Fruit fly (Drosophila melanogaster): ENCODE results near the gene CG5787.

CG5787 gene

DNA sequence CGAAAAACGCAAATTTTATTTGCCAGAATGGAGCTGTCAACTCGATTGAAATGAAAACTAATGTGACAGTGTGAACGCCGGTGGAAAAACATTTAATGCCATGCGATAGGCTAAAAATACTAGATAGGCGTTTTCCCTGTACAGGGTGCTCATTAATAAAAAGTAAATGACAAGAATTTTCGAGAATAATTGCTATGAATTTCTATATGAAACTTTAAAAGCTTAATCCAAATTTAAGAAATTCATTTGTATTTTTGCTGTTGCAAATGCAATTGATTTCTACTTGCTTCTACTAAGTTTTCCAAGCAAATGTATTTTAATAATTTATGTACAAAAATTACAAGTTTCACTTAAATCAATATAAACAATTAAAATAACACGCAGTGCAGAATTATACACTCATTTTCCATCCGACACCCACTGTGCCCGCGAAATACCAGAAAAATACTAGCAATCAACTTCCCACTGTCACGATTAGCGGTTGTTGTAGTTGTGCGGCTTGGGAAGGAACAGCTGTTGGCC, 9.1 kb upstream of the CG5787 start, which contains the start of gene Pih1D1 (continued):
- TF ChIP-seq H15 (GFP tag; IDR thresholded peaks at IDR 0.05): peak; percentile 94
- peak; percentile 96 for TF ChIP-seq CG18262 (tag; optimal IDR thresholded peaks at IDR 0.05)
- peak; percentile 96 for TF ChIP-seq mam (GFP tag; optimal IDR thresholded peaks at IDR 0.05)
- TF ChIP-seq CrebB (tag; optimal IDR thresholded peaks at IDR 0.05): peak; percentile 70
- TF ChIP-seq cas (GFP tag; IDR thresholded peaks at IDR 0.05): peak; percentile 80
- TF ChIP-seq trh (GFP tag; optimal IDR thresholded peaks at IDR 0.05): peak; percentile 90
- TF ChIP-seq cwo (GFP tag; optimal IDR thresholded peaks at IDR 0.05): peak; percentile 89
- peak; percentile 92 for TF ChIP-seq PHDP (tag; optimal IDR thresholded peaks at IDR 0.05)
- TF ChIP-seq CG9817 (tag; optimal IDR thresholded peaks at IDR 0.05): peak; percentile 97
- peak; percentile 92 for TF ChIP-seq CG10979 (tag; optimal IDR thresholded peaks at IDR 0.05)
- TF ChIP-seq CG7357 (GFP tag; IDR thresholded peaks at IDR 0.05): peak; percentile 93
- peak; percentile 92 for TF ChIP-seq Drgx (GFP tag; IDR thresholded peaks at IDR 0.05)
- peak; percentile 89 for TF ChIP-seq sim (GFP tag; IDR thresholded peaks at IDR 0.05)
- TF ChIP-seq gfzf (GFP tag; optimal IDR thresholded peaks at IDR 0.05): peak; percentile 86
- TF ChIP-seq unc-4 (GFP tag; IDR thresholded peaks at IDR 0.05; ENCODE audit: partially characterized antibody): no peak
- TF ChIP-seq CG4617 (GFP tag; optimal IDR thresholded peaks at IDR 0.05; ENCODE audit: borderline replicate concordance): peak; percentile 89
- 0 out of 3 replicates have a peak, but pooled peaks have one; percentile 36 for TF ChIP-seq z (GFP tag; IDR thresholded peaks at IDR 0.05)
- no peak for TF ChIP-seq tna (GFP tag; IDR thresholded peaks at IDR 0.05; ENCODE audit: partially characterized antibody)
- TF ChIP-seq Dip2 (GFP tag; IDR thresholded peaks at IDR 0.05): peak; percentile 69; the same call in 1 of the 2 replicates
- no peak; the same call in 1 of the 2 replicates for TF ChIP-seq CG31441 (GFP tag; IDR thresholded peaks at IDR 0.05)
- TF ChIP-seq crol (GFP tag; IDR thresholded peaks at IDR 0.05): no peak
- no peak for TF ChIP-seq CG10431 (GFP tag; optimal IDR thresholded peaks at IDR 0.05)
- TF ChIP-seq pho (GFP tag; optimal IDR thresholded peaks at IDR 0.05): peak; percentile 96
- TF ChIP-seq ci (GFP tag; IDR thresholded peaks at IDR 0.05): peak; percentile 90
- peak; percentile 92 for TF ChIP-seq Blimp-1 (GFP tag; optimal IDR thresholded peaks at IDR 0.05)
- TF ChIP-seq al (GFP tag; IDR thresholded peaks at IDR 0.05): peak; percentile 97
- no peak for TF ChIP-seq Hr39 (optimal IDR thresholded peaks at IDR 0.05)
- TF ChIP-seq CG16863 (GFP tag; optimal IDR thresholded peaks at IDR 0.05): peak; percentile 91
- TF ChIP-seq CG6254 (GFP tag; optimal IDR thresholded peaks at IDR 0.05): peak; percentile 96
- peak; percentile 91 for TF ChIP-seq CG32767 (GFP tag; IDR thresholded peaks at IDR 0.05)
- peak; percentile 97 for TF ChIP-seq Xrp1 (GFP tag; IDR thresholded peaks at IDR 0.05)
- TF ChIP-seq lmd (GFP tag; IDR thresholded peaks at IDR 0.05): peak; percentile 97
- peak; percentile 95 for TF ChIP-seq CG18599 (GFP tag; optimal IDR thresholded peaks at IDR 0.05)
- peak; percentile 84 for TF ChIP-seq CG8359 (GFP tag; optimal IDR thresholded peaks at IDR 0.05; ENCODE audit: borderline replicate concordance)
- TF ChIP-seq inv (GFP tag; IDR thresholded peaks at IDR 0.05; ENCODE audit: partially characterized antibody): no peak
- TF ChIP-seq CG30020 (tag; optimal IDR thresholded peaks at IDR 0.05): peak; percentile 89
- peak; percentile 97 for TF ChIP-seq CG4424 (GFP tag; optimal IDR thresholded peaks at IDR 0.05)
- TF ChIP-seq gsb-n (tag; optimal IDR thresholded peaks at IDR 0.05): peak; percentile 87
- TF ChIP-seq phol (tag; optimal IDR thresholded peaks at IDR 0.05): peak; percentile 98
- peak; percentile 80 for TF ChIP-seq Ets97D (GFP tag; optimal IDR thresholded peaks at IDR 0.05)
- peak; percentile 97 for TF ChIP-seq CG2120 (GFP tag; optimal IDR thresholded peaks at IDR 0.05)
- TF ChIP-seq wor (GFP tag; IDR thresholded peaks at IDR 0.05): peak; percentile 96
- TF ChIP-seq CG14965 (GFP tag; optimal IDR thresholded peaks at IDR 0.05; ENCODE audit: borderline replicate concordance): peak; percentile 18
- peak; percentile 94 for TF ChIP-seq ara (GFP tag; IDR thresholded peaks at IDR 0.05)
- TF ChIP-seq Neu2 (GFP tag; optimal IDR thresholded peaks at IDR 0.05; ENCODE audit: borderline replicate concordance): peak; percentile 44
- peak; percentile 92 for TF ChIP-seq unpg (GFP tag; optimal IDR thresholded peaks at IDR 0.05)
- TF ChIP-seq lov (optimal IDR thresholded peaks at IDR 0.05): no peak
- TF ChIP-seq lov (GFP tag; IDR thresholded peaks at IDR 0.05): peak; percentile 82
- TF ChIP-seq Atf-2 (GFP tag; optimal IDR thresholded peaks at IDR 0.05): peak; percentile 92
- peak; percentile 80 for TF ChIP-seq CG6683 (GFP tag; optimal IDR thresholded peaks at IDR 0.05)

All from whole organism, embryonic.